Worm (Caenorhabditis elegans): ENCODE results near the gene C39B10.7.

DNA sequence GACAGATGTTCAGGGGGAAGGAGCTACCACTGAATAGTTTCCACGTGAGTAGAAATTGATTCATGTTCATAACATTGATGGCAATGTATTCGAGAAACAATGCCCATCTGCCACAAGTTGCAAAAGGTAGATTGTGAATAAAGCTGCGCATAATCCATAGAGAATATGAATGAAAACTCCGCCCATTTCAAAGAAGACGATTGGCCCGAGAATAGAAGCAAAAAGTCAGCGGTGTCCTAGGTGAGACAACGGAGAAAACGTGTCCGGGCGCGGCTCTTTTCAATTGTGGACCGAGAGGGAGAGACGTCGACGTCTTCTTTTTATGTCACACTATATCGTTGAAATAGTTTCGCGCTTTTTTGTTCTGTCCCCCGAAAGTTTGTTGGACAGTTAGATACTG is 22.9 kb downstream of the C39B10.7 start, which contains the start of gene vab-3:
- TF ChIP-seq ama-1 (optimal IDR thresholded peaks at IDR 0.05) (no peak), nhr-11 (tag; optimal IDR thresholded peaks at IDR 0.05) (no peak), unc-3 (GFP tag; conservative IDR thresholded peaks at IDR 0.05) (no peak), unc-3 (tag; optimal IDR thresholded peaks at IDR 0.05) (no peak), nfya-1 (tag; optimal IDR thresholded peaks at IDR 0.05) (no peak), ceh-48 (tag; optimal IDR thresholded peaks at IDR 0.05) (no peak), ceh-19 (GFP tag; optimal IDR thresholded peaks at IDR 0.05) (no peak), C38D4.7 (GFP tag; optimal IDR thresholded peaks at IDR 0.05) (no peak), pqm-1 (tag; optimal IDR thresholded peaks at IDR 0.05) (no peak), pag-3 (tag; optimal IDR thresholded peaks at IDR 0.05; ENCODE audit: borderline replicate concordance) (no peak), pha-4 (tag; optimal IDR thresholded peaks at IDR 0.05) (no peak), lin-11 (tag; optimal IDR thresholded peaks at IDR 0.05) (no peak), dve-1 (tag; optimal IDR thresholded peaks at IDR 0.05) (no peak), F13H6.1 (tag; optimal IDR thresholded peaks at IDR 0.05) (no peak)
